Worm (Caenorhabditis elegans): Measurements from ENCODE around the gene odr-2.

The odr-2 gene

DNA sequence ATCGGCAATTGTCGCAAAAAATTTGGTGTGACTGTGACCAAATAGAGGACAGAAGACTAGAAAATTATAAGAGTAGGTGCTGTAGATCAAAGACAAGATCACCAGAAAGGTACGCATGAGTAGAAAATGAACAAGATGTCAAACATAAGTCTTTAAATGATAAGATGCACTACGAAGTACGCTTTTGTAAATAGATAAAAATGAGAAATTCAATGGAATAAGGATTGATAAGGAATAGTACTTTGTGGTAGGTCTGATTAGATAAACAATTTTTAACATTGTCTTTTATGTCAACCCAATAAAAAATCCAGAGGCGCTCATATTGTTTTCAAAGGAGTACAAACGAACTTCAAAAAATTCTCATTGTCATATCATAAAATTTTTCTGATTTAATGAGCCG lies 47.2 kb downstream of the odr-2 start, which contains the start of gene F10D2.8:
Gene F10D2.8 (minus strand): TSS at position 145 of the 400 bp plus-strand sequence.
- TF ChIP-seq fos-1 (tag; optimal IDR thresholded peaks at IDR 0.05): peak; percentile 77
- no peak for TF ChIP-seq C34F6.9 (tag; optimal IDR thresholded peaks at IDR 0.05)
- peak; percentile 6 for TF ChIP-seq gmeb-1 (tag; optimal IDR thresholded peaks at IDR 0.05)

- no peak for TF ChIP-seq ztf-4 (tag; optimal IDR thresholded peaks at IDR 0.05)
- no peak for TF ChIP-seq egl-27 (tag; optimal IDR thresholded peaks at IDR 0.05)
- TF ChIP-seq sma-9 (GFP tag; optimal IDR thresholded peaks at IDR 0.05): no peak
- no peak for TF ChIP-seq sma-9 (tag; optimal IDR thresholded peaks at IDR 0.05)
- TF ChIP-seq Y55F3AM.14 (GFP tag; optimal IDR thresholded peaks at IDR 0.05): no peak
- TF ChIP-seq ZK546.5 (tag; optimal IDR thresholded peaks at IDR 0.05): no peak
- no peak for TF ChIP-seq dmd-4 (tag; optimal IDR thresholded peaks at IDR 0.05)
- no peak for TF ChIP-seq unc-62 (GFP tag; optimal IDR thresholded peaks at IDR 0.05)
- no peak for TF ChIP-seq ama-1 (optimal IDR thresholded peaks at IDR 0.05)
- no peak for TF ChIP-seq mbf-1 (tag; optimal IDR thresholded peaks at IDR 0.05)
Observed at ce11 chrV:7153046-7153445, 49.7 kb downstream of the odr-2 start, which contains the start of gene fat-7. Gene fat-7 (minus strand): TSS chrV:7153146.

DNA sequence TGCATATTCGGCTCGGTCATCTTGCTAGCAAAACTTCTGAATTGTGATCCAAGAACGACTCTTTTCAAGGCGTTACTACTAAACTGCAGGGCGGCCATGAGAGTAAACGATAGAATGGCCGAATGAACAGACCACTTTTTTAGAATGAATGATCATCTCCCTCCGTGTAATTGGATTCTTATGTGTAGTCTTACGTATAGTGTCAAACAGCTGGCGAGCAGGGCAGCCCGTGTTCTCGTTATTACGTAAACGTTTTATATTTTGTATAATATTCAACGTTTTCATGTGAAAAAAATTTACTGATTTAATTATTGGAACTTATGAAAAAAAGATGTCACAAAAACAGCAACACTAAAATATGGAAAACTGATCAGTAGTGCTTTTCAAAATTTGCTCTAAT lies 52.7 kb downstream of the odr-2 start, which contains the start of gene F10D2.10:
Gene F10D2.10 (minus strand): TSS at position 101 of the 400 bp plus-strand sequence.
- no peak for TF ChIP-seq aly-2 (tag; optimal IDR thresholded peaks at IDR 0.05)
- TF ChIP-seq unc-39 (tag; optimal IDR thresholded peaks at IDR 0.05): no peak
- TF ChIP-seq ceh-82 (tag; optimal IDR thresholded peaks at IDR 0.05): no peak

- TF ChIP-seq fos-1 (tag; optimal IDR thresholded peaks at IDR 0.05) (peak; percentile 58), sma-3 (GFP tag; optimal IDR thresholded peaks at IDR 0.05) (peak; percentile 1), nhr-23 (tag; optimal IDR thresholded peaks at IDR 0.05) (no peak), sma-9 (GFP tag; optimal IDR thresholded peaks at IDR 0.05) (peak; percentile 51), sma-9 (tag; optimal IDR thresholded peaks at IDR 0.05) (no peak)
Observed at ce11 chrV:7157089-7157488, 53.7 kb downstream of the odr-2 start, which contains the start of gene ugt-39. Gene ugt-39 (plus strand): TSS chrV:7157142.

DNA sequence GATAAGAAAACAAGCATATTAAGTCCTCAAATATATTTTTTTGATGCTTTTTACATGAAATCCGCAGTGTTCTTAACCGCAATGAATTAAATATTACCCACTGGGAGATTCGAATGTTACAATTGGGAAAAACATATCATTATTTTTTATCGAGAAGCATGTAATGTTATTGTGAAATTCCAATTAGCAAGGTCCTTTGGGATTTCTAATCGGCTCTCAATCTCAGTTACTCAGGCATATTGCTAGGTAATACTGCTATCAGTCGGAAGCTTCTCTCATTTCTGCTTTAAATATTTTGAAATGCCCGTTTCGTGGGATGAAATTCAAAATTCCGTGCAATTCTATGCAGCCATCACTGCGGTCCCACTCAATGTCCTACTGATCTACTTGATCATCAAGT lies 56.0 kb downstream of the odr-2 start, which contains the start of gene str-204:
Gene str-204 (plus strand): TSS at position 301 of the 400 bp plus-strand sequence.
- TF ChIP-seq unc-55 (GFP tag; optimal IDR thresholded peaks at IDR 0.05): no peak
- no peak for TF ChIP-seq ZK546.5 (tag; optimal IDR thresholded peaks at IDR 0.05)
- no peak for TF ChIP-seq C34F6.9 (tag; optimal IDR thresholded peaks at IDR 0.05)
- TF ChIP-seq ceh-82 (tag; optimal IDR thresholded peaks at IDR 0.05): no peak
- no peak for TF ChIP-seq nhr-25 (tag; optimal IDR thresholded peaks at IDR 0.05)
- TF ChIP-seq lin-39 (tag; optimal IDR thresholded peaks at IDR 0.05): no peak
- no peak for TF ChIP-seq lsy-2 (tag; optimal IDR thresholded peaks at IDR 0.05)
- no peak for TF ChIP-seq ztf-4 (tag; optimal IDR thresholded peaks at IDR 0.05)
- no peak for TF ChIP-seq ztf-11 (tag; optimal IDR thresholded peaks at IDR 0.05)
- TF ChIP-seq mdl-1 (tag; optimal IDR thresholded peaks at IDR 0.05): no peak
- no peak for TF ChIP-seq fos-1 (tag; optimal IDR thresholded peaks at IDR 0.05)
- no peak for TF ChIP-seq sma-3 (GFP tag; optimal IDR thresholded peaks at IDR 0.05)
- TF ChIP-seq zag-1 (tag; optimal IDR thresholded peaks at IDR 0.05): no peak
- no peak for TF ChIP-seq R02D3.7 (tag; optimal IDR thresholded peaks at IDR 0.05)
- TF ChIP-seq mbf-1 (tag; optimal IDR thresholded peaks at IDR 0.05): no peak

ce11 chrV:7163477-7164114 lies 60.2 kb downstream of the odr-2 start, which contains the start of gene ugt-41:
Gene ugt-41 (minus strand): TSS chrV:7163595.
- TF ChIP-seq sma-3 (GFP tag; optimal IDR thresholded peaks at IDR 0.05): peak; percentile 3
- TF ChIP-seq Y55F3AM.14 (GFP tag; optimal IDR thresholded peaks at IDR 0.05): no peak
- TF ChIP-seq sma-9 (GFP tag; optimal IDR thresholded peaks at IDR 0.05): peak; percentile 34
- no peak for TF ChIP-seq sma-9 (tag; optimal IDR thresholded peaks at IDR 0.05)

All from whole organism, L2 larva.